Fruit fly (Drosophila melanogaster) whole organism, embryonic: ENCODE measurements around the gene CG6094.
A peak's percentile ranks its signal among the peaks of the same experiment; 100 is the strongest.

ENCODE experiments used
- ATbp ChIP-seq: fragments of 200-800 bp; sonication (Bioruptor generic); optimal IDR thresholded peaks from 2 replicates; lab custom pipeline; 2017; ENCODE audit warnings: missing biosample characterization, mild to moderate bottlenecking, missing genetic modification characterization, missing genetic modification reagents
- Aef1 ChIP-seq: fragments of 200-800 bp; sonication (Bioruptor generic); IDR thresholded peaks from 3 replicates; pipeline ENCODE4 v1.3.6; 2022; ENCODE audit warnings: missing biosample characterization, missing genetic modification characterization
- BtbVII ChIP-seq: fragments of 200-800 bp; sonication (Bioruptor generic); optimal IDR thresholded peaks from 3 replicates; lab custom pipeline; 2017; ENCODE audit warnings: missing biosample characterization, mild to moderate bottlenecking, missing genetic modification characterization
- CG10543 ChIP-seq: fragments of 200-800 bp; sonication (Bioruptor generic); optimal IDR thresholded peaks from 3 replicates; lab custom pipeline; 2017; ENCODE audit warnings: missing biosample characterization, mild to moderate bottlenecking, missing genetic modification characterization, moderate library complexity
- CG11723 ChIP-seq: fragments of 200-800 bp; sonication (Bioruptor generic); optimal IDR thresholded peaks from 2 replicates; lab custom pipeline; 2017; ENCODE audit warnings: missing biosample characterization, mild to moderate bottlenecking, missing genetic modification characterization
- CG13296 ChIP-seq: fragments of 200-800 bp; sonication (Bioruptor generic); optimal IDR thresholded peaks from 3 replicates; lab custom pipeline; 2018; ENCODE audit warnings: missing biosample characterization, mild to moderate bottlenecking, missing genetic modification characterization
- CG13894 ChIP-seq: fragments of 200-800 bp; sonication (Bioruptor generic); optimal IDR thresholded peaks from 3 replicates; lab custom pipeline; 2018; ENCODE audit warnings: missing biosample characterization, mild to moderate bottlenecking, missing genetic modification characterization, moderate library complexity
- CG14667 ChIP-seq: fragments of 200-800 bp; sonication (Bioruptor generic); IDR thresholded peaks from 2 replicates; pipeline ENCODE4 v1.3.6; 2022; ENCODE audit warnings: missing biosample characterization, missing genetic modification characterization
- CG14860 ChIP-seq: fragments of 200-800 bp; sonication (Bioruptor generic); IDR thresholded peaks from 3 replicates; pipeline ENCODE4 v1.3.6; 2022; ENCODE audit warnings: missing biosample characterization, missing genetic modification characterization; ENCODE audit not compliant: partially characterized antibody
- CG15514 ChIP-seq: fragments of 200-800 bp; sonication (Bioruptor generic); optimal IDR thresholded peaks from 3 replicates; lab custom pipeline; 2017; ENCODE audit warnings: missing biosample characterization, missing genetic modification characterization, mild to moderate bottlenecking, moderate library complexity, missing genetic modification reagents
- CG1602 ChIP-seq: fragments of 200-800 bp; sonication (Bioruptor generic); optimal IDR thresholded peaks from 3 replicates; lab custom pipeline; 2016; ENCODE audit warnings: missing biosample characterization, missing genetic modification characterization
- CG17802 ChIP-seq: fragments of 200-800 bp; sonication (Bioruptor generic); optimal IDR thresholded peaks from 2 replicates; lab custom pipeline; 2018; ENCODE audit warnings: missing biosample characterization, mild to moderate bottlenecking, missing genetic modification characterization, moderate library complexity
- CG2116 ChIP-seq: fragments of 200-800 bp; sonication (Bioruptor generic); optimal IDR thresholded peaks from 3 replicates; lab custom pipeline; 2018; ENCODE audit warnings: missing biosample characterization, mild to moderate bottlenecking, missing genetic modification characterization
- CG2129 ChIP-seq: fragments of 200-800 bp; sonication (Bioruptor generic); IDR thresholded peaks from 2 replicates; pipeline ENCODE4 v1.3.6; 2022; ENCODE audit warnings: missing biosample characterization, missing genetic modification characterization; ENCODE audit not compliant: partially characterized antibody
- CG7271 ChIP-seq: fragments of 200-800 bp; sonication (Bioruptor generic); optimal IDR thresholded peaks from 2 replicates; lab custom pipeline; 2018; ENCODE audit warnings: missing biosample characterization, mild to moderate bottlenecking, missing genetic modification characterization, moderate library complexity
- CG7745 ChIP-seq: fragments of 200-800 bp; sonication (Bioruptor generic); optimal IDR thresholded peaks from 2 replicates; lab custom pipeline; 2018; ENCODE audit warnings: missing biosample characterization, mild to moderate bottlenecking, missing genetic modification characterization, moderate library complexity
- CHES-1-like ChIP-seq: fragments of 200-800 bp; sonication (Bioruptor generic); optimal IDR thresholded peaks from 2 replicates; lab custom pipeline; 2016; ENCODE audit warnings: missing biosample characterization, missing genetic modification characterization
- Dip2 ChIP-seq: fragments of 200-800 bp; sonication (Bioruptor generic); IDR thresholded peaks from 2 replicates; pipeline ENCODE4 v1.3.6; 2022; ENCODE audit warnings: missing biosample characterization, missing genetic modification characterization
- Dp ChIP-seq: fragments of 200-800 bp; sonication (Bioruptor generic); optimal IDR thresholded peaks from 2 replicates; lab custom pipeline; 2018; ENCODE audit warnings: missing biosample characterization, mild to moderate bottlenecking, missing genetic modification characterization, moderate library complexity
- Gug ChIP-seq: fragments of 200-800 bp; sonication (Bioruptor generic); IDR thresholded peaks from 4 replicates; pipeline ENCODE4 v1.3.6; 2022; ENCODE audit warnings: missing biosample characterization, missing genetic modification characterization
- HLH4C ChIP-seq: fragments of 200-800 bp; sonication (Bioruptor generic); IDR thresholded peaks from 3 replicates; pipeline ENCODE4 v1.3.6; 2022; ENCODE audit warnings: missing biosample characterization, missing genetic modification characterization; ENCODE audit not compliant: partially characterized antibody
- Hand ChIP-seq: fragments of 200-800 bp; sonication (Bioruptor generic); optimal IDR thresholded peaks from 2 replicates; lab custom pipeline; 2017; ENCODE audit warnings: mild to moderate bottlenecking, missing biosample characterization, missing genetic modification reagents, missing genetic modification characterization
- Myb ChIP-seq: fragments of 200-800 bp; sonication (Bioruptor generic); optimal IDR thresholded peaks from 2 replicates; lab custom pipeline; 2016; ENCODE audit warnings: missing biosample characterization, missing genetic modification characterization
- NfI ChIP-seq: fragments of 200-800 bp; sonication (Bioruptor generic); optimal IDR thresholded peaks from 3 replicates; lab custom pipeline; 2018; ENCODE audit warnings: missing biosample characterization, mild to moderate bottlenecking, missing genetic modification characterization, moderate library complexity
- Opbp ChIP-seq: fragments of 200-800 bp; sonication (Bioruptor generic); IDR thresholded peaks from 3 replicates; pipeline ENCODE4 v1.3.6; 2022; ENCODE audit warnings: missing biosample characterization, missing genetic modification characterization; ENCODE audit not compliant: partially characterized antibody
- Ravus ChIP-seq: fragments of 200-800 bp; sonication (Bioruptor generic); IDR thresholded peaks from 2 replicates; pipeline ENCODE4 v1.3.6; 2022; ENCODE audit warnings: missing biosample characterization, missing genetic modification characterization
- Rfx ChIP-seq: fragments of 200-800 bp; sonication (Bioruptor generic); IDR thresholded peaks from 2 replicates; pipeline ENCODE4 v1.3.6; 2022; ENCODE audit warnings: missing biosample characterization, missing genetic modification characterization
- Sox100B ChIP-seq: fragments of 200-800 bp; sonication (Bioruptor generic); optimal IDR thresholded peaks from 3 replicates; lab custom pipeline; 2018; ENCODE audit warnings: missing biosample characterization, mild to moderate bottlenecking, missing genetic modification characterization
- YL-1 ChIP-seq: fragments of 200-800 bp; sonication (Bioruptor generic); optimal IDR thresholded peaks from 3 replicates; lab custom pipeline; 2017; ENCODE audit warnings: missing biosample characterization, mild to moderate bottlenecking, missing genetic modification characterization
- amos ChIP-seq: fragments of 200-800 bp; sonication (Bioruptor generic); IDR thresholded peaks from 2 replicates; pipeline ENCODE4 v1.3.6; 2022; ENCODE audit warnings: missing biosample characterization, missing genetic modification characterization; ENCODE audit not compliant: partially characterized antibody
- ara ChIP-seq: fragments of 200-800 bp; sonication (Bioruptor generic); IDR thresholded peaks from 2 replicates; pipeline ENCODE4 v1.3.6; 2022; ENCODE audit warnings: missing biosample characterization, missing genetic modification characterization
- bowl ChIP-seq: fragments of 200-800 bp; sonication (Bioruptor generic); IDR thresholded peaks from 2 replicates; pipeline ENCODE4 v1.3.6; 2022; ENCODE audit warnings: missing biosample characterization, missing genetic modification characterization
- chm ChIP-seq: fragments of 200-800 bp; sonication (Bioruptor generic); IDR thresholded peaks from 2 replicates; pipeline ENCODE4 v1.3.6; 2022; ENCODE audit warnings: missing biosample characterization, missing genetic modification characterization
- crc ChIP-seq: fragments of 200-800 bp; sonication (Bioruptor generic); optimal IDR thresholded peaks from 2 replicates; lab custom pipeline; 2016; ENCODE audit warnings: missing biosample characterization, missing genetic modification characterization
- crp ChIP-seq, 2 experiments: fragments of 200-800 bp; sonication (Bioruptor generic); optimal IDR thresholded peaks; 2 replicates in 1 of 2; 3 replicates in 1 of 2; lab custom pipeline; 2017; ENCODE audit warnings: missing biosample characterization in 2 of 2, missing genetic modification characterization in 2 of 2, mild to moderate bottlenecking in 1 of 2, moderate library complexity in 1 of 2
- ewg ChIP-seq: fragments of 200-800 bp; sonication (Bioruptor generic); optimal IDR thresholded peaks from 3 replicates; lab custom pipeline; 2017; ENCODE audit warnings: mild to moderate bottlenecking, missing biosample characterization, missing genetic modification reagents, missing genetic modification characterization
- ftz-f1 ChIP-seq: fragments of 200-800 bp; sonication (Bioruptor generic); optimal IDR thresholded peaks from 2 replicates; lab custom pipeline; 2016; ENCODE audit warnings: missing biosample characterization, missing genetic modification characterization
- hkb ChIP-seq, 2 experiments: fragments of 200-800 bp in 1 of 2; fragments of >200 bp in 1 of 2; sonication (Bioruptor generic) in 1 of 2; IDR thresholded peaks in 1 of 2; optimal IDR thresholded peaks in 1 of 2; 2 replicates each; pipeline versions ENCODE4 v1.3.6 to Lab custom; 2017 to 2022; ENCODE audit warnings: missing biosample characterization in 1 of 2, missing genetic modification characterization in 1 of 2
- lab ChIP-seq: fragments of 200-800 bp; sonication (Bioruptor generic); optimal IDR thresholded peaks from 3 replicates; lab custom pipeline; 2017; ENCODE audit warnings: missing biosample characterization, missing genetic modification characterization, mild to moderate bottlenecking, moderate library complexity, missing genetic modification reagents
- p53 ChIP-seq: fragments of 200-800 bp; sonication (Bioruptor generic); optimal IDR thresholded peaks from 2 replicates; lab custom pipeline; 2016; ENCODE audit warnings: missing biosample characterization, missing genetic modification characterization
- pnt ChIP-seq: fragments of 200-800 bp; sonication (Bioruptor generic); optimal IDR thresholded peaks from 3 replicates; lab custom pipeline; 2016; ENCODE audit warnings: missing biosample characterization, missing genetic modification characterization
- prd ChIP-seq, 3 experiments: fragments of >200 bp in 2 of 3; fragments of 200-800 bp in 1 of 3; sonication (Bioruptor generic) in 1 of 3; optimal IDR thresholded peaks in 2 of 3; IDR thresholded peaks in 1 of 3; 2 replicates in 2 of 3; 3 replicates in 1 of 3; pipeline versions ENCODE4 v1.3.6 to Lab custom; 2017 to 2022; ENCODE audit warnings: missing biosample characterization in 1 of 3, missing genetic modification characterization in 1 of 3
- pros ChIP-seq: fragments of 200-800 bp; sonication (Bioruptor generic); optimal IDR thresholded peaks from 3 replicates; lab custom pipeline; 2019; ENCODE audit warnings: missing biosample characterization, mild to moderate bottlenecking, missing genetic modification characterization, moderate library complexity
- sim ChIP-seq: fragments of 200-800 bp; sonication (Bioruptor generic); IDR thresholded peaks from 2 replicates; pipeline ENCODE4 v1.3.6; 2022; ENCODE audit warnings: missing biosample characterization, missing genetic modification characterization
- sima ChIP-seq: fragments of 200-800 bp; sonication (Bioruptor generic); optimal IDR thresholded peaks from 2 replicates; lab custom pipeline; 2016; ENCODE audit warnings: missing biosample characterization, missing genetic modification characterization
- sob ChIP-seq: fragments of 200-800 bp; sonication (Bioruptor generic); IDR thresholded peaks from 2 replicates; pipeline ENCODE4 v1.3.6; 2022; ENCODE audit warnings: missing biosample characterization, missing genetic modification characterization
- tgo ChIP-seq: fragments of 200-800 bp; sonication (Bioruptor generic); IDR thresholded peaks from 3 replicates; pipeline ENCODE4 v1.3.6; 2022; ENCODE audit warnings: missing biosample characterization, missing genetic modification characterization
- tll ChIP-seq, 2 experiments: fragments of 200-800 bp in 1 of 2; fragments of >200 bp in 1 of 2; sonication (Bioruptor generic) in 1 of 2; optimal IDR thresholded peaks; 2 replicates each; lab custom pipeline; 2017 to 2019; ENCODE audit warnings: missing biosample characterization in 2 of 2, missing genetic modification characterization in 2 of 2, mild to moderate bottlenecking in 1 of 2, moderate library complexity in 1 of 2

Gene CG6094

DNA sequence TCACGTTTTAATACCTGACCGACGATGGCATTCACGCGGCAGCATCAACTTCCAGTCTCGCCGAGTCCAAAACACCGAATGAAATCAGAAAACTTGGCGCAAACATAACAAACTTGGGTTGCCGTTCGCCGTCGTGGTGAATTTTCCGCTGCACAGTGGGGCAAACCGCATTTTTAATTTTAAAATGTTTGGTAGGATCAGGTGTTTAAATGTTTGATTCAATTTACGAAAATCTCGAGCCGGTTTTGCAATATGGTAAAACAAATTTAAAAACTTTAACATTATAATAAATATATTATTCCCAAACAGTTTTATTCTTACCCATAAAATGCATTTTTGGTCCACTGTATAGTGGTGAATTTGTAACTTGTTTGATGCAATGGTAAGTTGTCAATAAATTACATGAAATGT is 32.6 kb upstream of the CG6094 start, which contains the start of gene RluA-1 (continued):
- TF ChIP-seq Myb (GFP tag; lab: Kevin White, UChicago) (peak; percentile 70), Hand (GFP tag; lab: Kevin White, UChicago) (peak; percentile 96), BtbVII (GFP tag; lab: Kevin White, UChicago) (peak; percentile 99), Opbp (GFP tag; lab: Robert Waterston, UW) (peak; percentile 70), CG17802 (tag; lab: Kevin White, UChicago) (peak; percentile 94), CG13894 (tag; lab: Kevin White, UChicago) (peak; percentile 98), crc (GFP tag; lab: Kevin White, UChicago) (peak; percentile 38), bowl (GFP tag; lab: Robert Waterston, UW) (peak; percentile 99), crp (GFP tag; optimal IDR thresholded peaks at IDR 0.05; lab: Kevin White, UChicago) (peak; percentile 29 to 75), CG1602 (peak; percentile 99), amos (GFP tag; lab: Robert Waterston, UW) (peak; percentile 50), Sox100B (GFP tag; lab: Kevin White, UChicago) (peak; percentile 98), YL-1 (peak; percentile 97), sima (GFP tag; lab: Kevin White, UChicago) (peak; percentile 52), CG2129 (GFP tag; lab: Robert Waterston, UW) (no peak), CG15514 (peak; percentile 95), sob (peak; percentile 100), chm (GFP tag; lab: Robert Waterston, UW) (peak; percentile 100), prd (optimal IDR thresholded peaks at IDR 0.05; lab: Kevin White, UChicago) (no peak), prd (GFP tag; IDR thresholded peaks at IDR 0.05; lab: Robert Waterston, UW) (peak; percentile 99), CG10543 (GFP tag; lab: Kevin White, UChicago) (peak; percentile 98), hkb (optimal IDR thresholded peaks at IDR 0.05; lab: Kevin White, UChicago) (no peak), hkb (GFP tag; IDR thresholded peaks at IDR 0.05; lab: Robert Waterston, UW) (peak; percentile 100), ara (peak; percentile 100), Dip2 (GFP tag; lab: Robert Waterston, UW) (peak; percentile 77; the same call in 1 of the 2 replicates), ATbp (peak; percentile 100), p53 (peak; percentile 64), Aef1 (GFP tag; lab: Robert Waterston, UW) (peak; percentile 87), pros (GFP tag; lab: Kevin White, UChicago) (peak; percentile 80), CG2116 (peak; percentile 92), sim (GFP tag; lab: Robert Waterston, UW) (peak; percentile 99), NfI (GFP tag; lab: Kevin White, UChicago) (peak; percentile 99), pnt (peak; percentile 91), Ravus (GFP tag; lab: Robert Waterston, UW) (peak; percentile 97), ftz-f1 (GFP tag; lab: Kevin White, UChicago) (peak; percentile 86), Dp (GFP tag; lab: Kevin White, UChicago) (peak; percentile 50), CG11723 (GFP tag; lab: Kevin White, UChicago) (peak; percentile 99), tll (GFP tag; optimal IDR thresholded peaks at IDR 0.05; lab: Kevin White, UChicago) (peak in 1 of 2 experiments; percentile 85), Gug (GFP tag; lab: Robert Waterston, UW) (peak; percentile 98), CG7271 (tag; lab: Kevin White, UChicago) (peak; percentile 99), lab (GFP tag; lab: Kevin White, UChicago) (peak; percentile 99), CG14860 (GFP tag; lab: Robert Waterston, UW) (peak; percentile 75), CG14667 (GFP tag; lab: Robert Waterston, UW) (peak; percentile 99), ewg (GFP tag; lab: Kevin White, UChicago) (peak; percentile 99), CHES-1-like (GFP tag; lab: Kevin White, UChicago) (peak; percentile 89), CG13296 (GFP tag; lab: Kevin White, UChicago) (peak; percentile 99), Rfx (GFP tag; lab: Robert Waterston, UW) (peak; percentile 99), tgo (peak; percentile 100), CG7745 (tag; lab: Kevin White, UChicago) (peak; percentile 92), HLH4C (peak; percentile 58)
